Fruit fly (Drosophila melanogaster) whole organism, adult: ENCODE results near the gene nkt.
A peak's percentile ranks its signal among the peaks of the same experiment; 100 is the strongest.

Source experiments
- CG11617 ChIP-seq: fragments of 200-800 bp; sonication (Bioruptor generic); optimal IDR thresholded peaks from 2 replicates; lab custom pipeline; 2017; ENCODE audit warnings: mild to moderate bottlenecking, missing biosample characterization, missing genetic modification reagents, missing genetic modification characterization
- CG12768 ChIP-seq: fragments of 200-800 bp; sonication (Bioruptor generic); optimal IDR thresholded peaks from 2 replicates; lab custom pipeline; 2017; ENCODE audit warnings: missing biosample characterization, missing genetic modification characterization, mild to moderate bottlenecking, moderate library complexity, missing genetic modification reagents
- CG14711 ChIP-seq: fragments of 200-800 bp; sonication (Bioruptor generic); optimal IDR thresholded peaks from 2 replicates; lab custom pipeline; 2018; ENCODE audit warnings: missing biosample characterization, mild to moderate bottlenecking, missing genetic modification characterization, moderate library complexity
- CG1620 ChIP-seq: fragments of 200-800 bp; sonication (Bioruptor generic); optimal IDR thresholded peaks from 2 replicates; lab custom pipeline; 2016; ENCODE audit warnings: missing biosample characterization, missing genetic modification characterization
- CG33017 ChIP-seq: fragments of 200-800 bp; sonication (Bioruptor generic); optimal IDR thresholded peaks from 2 replicates; lab custom pipeline; 2018; ENCODE audit warnings: missing biosample characterization, mild to moderate bottlenecking, missing genetic modification characterization, moderate library complexity
- CG5204 ChIP-seq: fragments of 200-800 bp; sonication (Bioruptor generic); optimal IDR thresholded peaks from 2 replicates; lab custom pipeline; 2016; ENCODE audit warnings: missing biosample characterization, missing genetic modification characterization
- CG7045 ChIP-seq: fragments of 200-800 bp; sonication (Bioruptor generic); optimal IDR thresholded peaks from 2 replicates; lab custom pipeline; 2017; ENCODE audit warnings: missing biosample characterization, mild to moderate bottlenecking, missing genetic modification characterization
- CG7101 ChIP-seq: fragments of 200-800 bp; sonication (Bioruptor generic); optimal IDR thresholded peaks from 2 replicates; lab custom pipeline; 2018; ENCODE audit warnings: missing biosample characterization, mild to moderate bottlenecking, missing genetic modification characterization, moderate library complexity
- Clk ChIP-seq: fragments of 200-800 bp; sonication (Bioruptor generic); optimal IDR thresholded peaks from 2 replicates; lab custom pipeline; 2017; ENCODE audit warnings: missing biosample characterization, missing genetic modification characterization
- Crg-1 ChIP-seq: fragments of 200-800 bp; sonication (Bioruptor generic); optimal IDR thresholded peaks from 2 replicates; lab custom pipeline; 2016; ENCODE audit warnings: missing biosample characterization, missing genetic modification characterization
- Hr96 ChIP-seq: fragments of 200-800 bp; sonication (Bioruptor generic); optimal IDR thresholded peaks from 2 replicates; lab custom pipeline; 2016; ENCODE audit warnings: missing biosample characterization, missing genetic modification characterization
- Mnt ChIP-seq: fragments of 200-800 bp; sonication (Bioruptor generic); optimal IDR thresholded peaks from 2 replicates; lab custom pipeline; 2016; ENCODE audit warnings: missing biosample characterization, mild to moderate bottlenecking, missing genetic modification characterization
- bab1 ChIP-seq: fragments of 200-800 bp; sonication (Bioruptor generic); optimal IDR thresholded peaks from 3 replicates; lab custom pipeline; 2019; ENCODE audit warnings: missing biosample characterization, mild to moderate bottlenecking, missing genetic modification characterization, moderate library complexity
- cic ChIP-seq: fragments of 200-800 bp; sonication (Bioruptor generic); optimal IDR thresholded peaks from 2 replicates; lab custom pipeline; 2017; ENCODE audit warnings: missing biosample characterization, mild to moderate bottlenecking, missing genetic modification characterization, moderate library complexity
- cnc ChIP-seq, 2 experiments: fragments of >200 bp; optimal IDR thresholded peaks; 2 replicates each; lab custom pipeline; 2017
- kay ChIP-seq: fragments of 200-800 bp; sonication (Bioruptor generic); peaks from one replicate; lab custom pipeline; 2016; ENCODE audit warnings: missing biosample characterization, missing genetic modification characterization, borderline replicate concordance
- ovo ChIP-seq: fragments of 200-800 bp; sonication (Bioruptor generic); optimal IDR thresholded peaks from 2 replicates; lab custom pipeline; 2016; ENCODE audit warnings: missing biosample characterization, missing genetic modification characterization
- pad ChIP-seq: fragments of 200-800 bp; sonication (Bioruptor generic); optimal IDR thresholded peaks from 3 replicates; lab custom pipeline; 2017; ENCODE audit warnings: missing biosample characterization, missing genetic modification characterization, mild to moderate bottlenecking, moderate library complexity, missing genetic modification reagents
- tj ChIP-seq: fragments of 200-800 bp; sonication (Bioruptor generic); optimal IDR thresholded peaks from 3 replicates; lab custom pipeline; 2017; ENCODE audit warnings: missing biosample characterization, mild to moderate bottlenecking, missing genetic modification characterization, moderate library complexity
- toe ChIP-seq: fragments of 200-800 bp; sonication (Bioruptor generic); optimal IDR thresholded peaks from 2 replicates; lab custom pipeline; 2016; ENCODE audit warnings: missing biosample characterization, missing genetic modification characterization

Gene nkt

DNA sequence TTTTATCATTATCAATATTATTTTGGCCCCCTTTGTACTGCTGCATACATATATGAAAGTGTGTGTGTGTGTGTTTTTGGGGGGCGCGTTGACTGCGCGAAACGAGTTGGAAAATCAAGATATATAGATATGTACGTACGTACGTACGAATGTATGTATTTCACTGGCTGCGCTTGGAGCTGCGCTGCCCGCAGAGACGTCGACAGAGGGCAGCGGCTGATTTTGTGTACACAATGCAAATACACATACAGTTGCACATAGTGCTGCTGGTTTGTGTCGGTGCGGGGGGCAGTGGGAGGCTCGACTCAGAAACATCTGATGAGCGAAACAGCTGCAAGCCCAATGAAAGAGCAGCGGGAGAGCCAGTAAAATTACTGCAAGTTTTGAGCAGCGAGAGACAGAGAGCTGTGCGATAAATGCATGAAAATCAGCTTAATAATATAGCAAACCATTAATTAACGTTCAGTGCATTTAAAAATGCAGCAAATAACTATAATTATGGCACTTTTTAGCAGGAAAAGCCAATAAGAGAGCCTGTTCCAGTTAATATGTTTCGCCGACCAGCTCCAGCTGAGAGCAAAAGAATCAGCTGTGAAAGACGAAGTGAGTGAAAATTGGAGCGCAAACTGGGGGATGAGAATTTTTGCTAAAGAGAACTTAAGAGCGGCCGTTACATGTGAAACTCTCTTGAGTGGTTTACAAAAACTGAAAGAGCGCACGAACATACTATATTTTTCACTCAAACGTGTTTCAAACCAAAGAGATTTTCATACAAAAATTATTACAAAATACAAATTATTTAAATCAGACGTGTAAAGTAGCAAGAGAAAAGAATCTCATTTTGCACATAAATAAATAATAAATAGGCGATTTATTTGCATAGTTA, 46.5 kb downstream of the nkt start:
- TF ChIP-seq Clk (GFP tag; lab: Kevin White, UChicago) = no peak
- TF ChIP-seq CG12768 = peak; percentile 71
- peak; percentile 29 for TF ChIP-seq CG7101
- TF ChIP-seq Mnt (GFP tag; lab: Kevin White, UChicago) = peak; percentile 23
- TF ChIP-seq cnc (optimal IDR thresholded peaks at IDR 0.05; lab: Kevin White, UChicago) = no peak
- TF ChIP-seq CG1620 = peak; percentile 33
- TF ChIP-seq tj = peak; percentile 74
- no peak for TF ChIP-seq CG5204 (GFP tag; lab: Kevin White, UChicago)
- peak; percentile 64 for TF ChIP-seq bab1
- TF ChIP-seq CG14711 = no peak
- peak; percentile 29 for TF ChIP-seq pad (GFP tag; lab: Kevin White, UChicago)
- TF ChIP-seq Hr96 = no peak
- TF ChIP-seq toe (GFP tag; lab: Kevin White, UChicago) = no peak
- peak; percentile 41 for TF ChIP-seq Crg-1 (GFP tag; lab: Kevin White, UChicago)
- TF ChIP-seq CG33017 (tag; lab: Kevin White, UChicago) = peak; percentile 36
- TF ChIP-seq cic = peak; percentile 79
- peak; percentile 39 for TF ChIP-seq CG7045
- peak; percentile 34 for TF ChIP-seq ovo (GFP tag; lab: Kevin White, UChicago)
- TF ChIP-seq CG11617 (GFP tag; lab: Kevin White, UChicago) = peak; percentile 24
- peak; percentile 80 for TF ChIP-seq kay (GFP tag; lab: Kevin White, UChicago)

DNA sequence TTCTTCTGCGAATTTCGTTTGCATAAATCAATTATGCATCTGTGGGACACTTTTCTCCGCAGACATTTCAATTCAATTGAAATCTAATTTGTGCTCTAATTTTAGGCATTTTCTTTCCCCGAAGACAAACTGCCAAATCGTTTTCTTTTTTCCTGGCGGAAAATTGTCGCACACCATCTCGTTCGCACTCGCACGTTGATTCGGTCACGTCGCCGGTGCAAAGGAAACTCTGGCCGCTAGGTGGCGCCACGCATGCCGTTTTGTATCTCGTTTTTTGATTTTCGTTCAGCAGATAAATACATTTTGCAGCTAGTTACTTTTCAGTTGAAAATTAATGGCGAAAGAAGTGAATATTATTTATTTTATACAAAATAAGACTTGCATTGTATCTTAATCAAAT, 47.2 kb downstream of the nkt start:
- TF ChIP-seq CG5204 (GFP tag; lab: Kevin White, UChicago) = no peak
- TF ChIP-seq CG14711 = no peak
- no peak for TF ChIP-seq Crg-1 (GFP tag; lab: Kevin White, UChicago)
- no peak for TF ChIP-seq toe (GFP tag; lab: Kevin White, UChicago)
- TF ChIP-seq CG12768 = no peak
- no peak for TF ChIP-seq CG1620
- no peak for TF ChIP-seq CG7101
- TF ChIP-seq Mnt (GFP tag; lab: Kevin White, UChicago) = no peak
- no peak for TF ChIP-seq Clk (GFP tag; lab: Kevin White, UChicago)
- peak; percentile 6 for TF ChIP-seq bab1
- TF ChIP-seq CG33017 (tag; lab: Kevin White, UChicago) = no peak
- TF ChIP-seq CG11617 (GFP tag; lab: Kevin White, UChicago) = no peak
- TF ChIP-seq cnc (optimal IDR thresholded peaks at IDR 0.05; lab: Kevin White, UChicago) = no peak
- no peak for TF ChIP-seq pad (GFP tag; lab: Kevin White, UChicago)
- peak; percentile 34 for TF ChIP-seq CG7045
- no peak for TF ChIP-seq kay (GFP tag; lab: Kevin White, UChicago)
- no peak for TF ChIP-seq cic
- peak; percentile 19 for TF ChIP-seq tj
- no peak for TF ChIP-seq Hr96
- TF ChIP-seq ovo (GFP tag; lab: Kevin White, UChicago) = no peak
